Worm (Caenorhabditis elegans) whole organism, L3 larva: Measurements from ENCODE around the gene M03B6.3.

ENCODE experiments used
- R02D3.7 ChIP-seq: fragments of 150-350 bp; optimal IDR thresholded peaks from 2 replicates; lab custom pipeline; 2014; ENCODE audit warnings: missing biosample characterization, missing genetic modification characterization
- ZK546.5 ChIP-seq: sonication (generic microtip); optimal IDR thresholded peaks from 2 replicates; lab custom pipeline; 2017; ENCODE audit warnings: missing biosample characterization, missing genetic modification characterization
- ama-1 ChIP-seq: fragments of 150-350 bp; optimal IDR thresholded peaks from 2 replicates; lab custom pipeline; 2018
- ceh-82 ChIP-seq: fragments of 150-350 bp; optimal IDR thresholded peaks from 2 replicates; lab custom pipeline; 2014; ENCODE audit warnings: missing biosample characterization, missing genetic modification characterization
- daf-12 ChIP-seq: fragments of 150-350 bp; optimal IDR thresholded peaks from 2 replicates; lab custom pipeline; 2014; ENCODE audit warnings: missing biosample characterization, missing genetic modification reagents, missing genetic modification characterization
- egl-27 ChIP-seq: sonication (generic microtip); optimal IDR thresholded peaks from 4 replicates; lab custom pipeline; 2017; ENCODE audit warnings: missing biosample characterization, missing genetic modification reagents, missing genetic modification characterization
- egl-5 ChIP-seq: fragments of 150-350 bp; optimal IDR thresholded peaks from 2 replicates; lab custom pipeline; 2017; ENCODE audit warnings: missing biosample characterization, missing genetic modification reagents, missing genetic modification characterization, inconsistent platforms
- elt-2 ChIP-seq: sonication (generic microtip); optimal IDR thresholded peaks from 2 replicates; lab custom pipeline; 2016; ENCODE audit warnings: missing genetic modification reagents, mild to moderate bottlenecking, missing genetic modification characterization, missing compliant biosample characterization
- elt-3 ChIP-seq, 3 experiments: fragments of 150-350 bp in 1 of 3; sonication (generic microtip) in 2 of 3; optimal IDR thresholded peaks; 2 replicates in 2 of 3; 4 replicates in 1 of 3; lab custom pipeline; 2014 to 2017; ENCODE audit warnings: missing biosample characterization in 3 of 3, missing genetic modification characterization in 3 of 3
- eor-1 ChIP-seq, 2 experiments: fragments of 150-350 bp; optimal IDR thresholded peaks; 2 replicates each; lab custom pipeline; 2014 to 2018; ENCODE audit warnings: missing biosample characterization in 2 of 2, missing genetic modification characterization in 2 of 2
- fkh-10 ChIP-seq: sonication (generic microtip); optimal IDR thresholded peaks from 2 replicates; lab custom pipeline; 2017; ENCODE audit warnings: missing biosample characterization, missing genetic modification reagents, missing genetic modification characterization
- fkh-2 ChIP-seq: fragments of 150-350 bp; optimal IDR thresholded peaks from 2 replicates; lab custom pipeline; 2014; ENCODE audit warnings: missing biosample characterization, missing genetic modification reagents, missing genetic modification characterization
- fos-1 ChIP-seq: fragments of 150-350 bp; optimal IDR thresholded peaks from 2 replicates; lab custom pipeline; 2014; ENCODE audit warnings: missing biosample characterization, missing genetic modification characterization
- hmg-11 ChIP-seq: sonication (generic microtip); optimal IDR thresholded peaks from 2 replicates; lab custom pipeline; 2016; ENCODE audit warnings: missing genetic modification characterization, missing compliant biosample characterization
- jun-1 ChIP-seq: fragments of 150-350 bp; optimal IDR thresholded peaks from 2 replicates; lab custom pipeline; 2014; ENCODE audit warnings: missing biosample characterization, missing genetic modification reagents, missing genetic modification characterization
- lin-15B ChIP-seq: fragments of 150-350 bp; optimal IDR thresholded peaks from 2 replicates; lab custom pipeline; 2014; ENCODE audit warnings: missing biosample characterization, missing genetic modification characterization
- lin-39 ChIP-seq: fragments of 150-350 bp; optimal IDR thresholded peaks from 2 replicates; lab custom pipeline; 2018; ENCODE audit warnings: missing biosample characterization, missing genetic modification reagents, missing genetic modification characterization
- mdl-1 ChIP-seq: fragments of 150-350 bp; optimal IDR thresholded peaks from 2 replicates; lab custom pipeline; 2014; ENCODE audit warnings: missing biosample characterization, missing genetic modification characterization
- nfya-1 ChIP-seq: sonication (generic microtip); optimal IDR thresholded peaks from 2 replicates; lab custom pipeline; 2017; ENCODE audit warnings: missing genetic modification characterization, mild to moderate bottlenecking, missing compliant biosample characterization, antibody characterized with exemption, moderate library complexity; ENCODE audit not compliant: insufficient read depth
- nhr-23 ChIP-seq: fragments of 150-350 bp; optimal IDR thresholded peaks from 2 replicates; lab custom pipeline; 2014; ENCODE audit warnings: missing biosample characterization, missing genetic modification reagents, missing genetic modification characterization
- nhr-237 ChIP-seq: fragments of 150-350 bp; optimal IDR thresholded peaks from 2 replicates; lab custom pipeline; 2014; ENCODE audit warnings: missing biosample characterization, missing genetic modification characterization
- nhr-28 ChIP-seq: fragments of 150-350 bp; optimal IDR thresholded peaks from 2 replicates; lab custom pipeline; 2014; ENCODE audit warnings: missing biosample characterization, missing genetic modification characterization
- nhr-43 ChIP-seq: sonication (generic microtip); optimal IDR thresholded peaks from 2 replicates; lab custom pipeline; 2016; ENCODE audit warnings: mild to moderate bottlenecking, missing genetic modification characterization, missing compliant biosample characterization; ENCODE audit not compliant: poor library complexity, severe bottlenecking
- nhr-77 ChIP-seq: fragments of 150-350 bp; optimal IDR thresholded peaks from 2 replicates; lab custom pipeline; 2014; ENCODE audit warnings: missing biosample characterization, missing genetic modification characterization
- pha-4 ChIP-seq: fragments of 150-350 bp; optimal IDR thresholded peaks from 2 replicates; lab custom pipeline; 2014; ENCODE audit warnings: missing biosample characterization, missing genetic modification reagents, missing genetic modification characterization
- pqm-1 ChIP-seq: fragments of 150-350 bp; optimal IDR thresholded peaks from 2 replicates; lab custom pipeline; 2017; ENCODE audit warnings: missing biosample characterization, missing genetic modification characterization, inconsistent platforms
- snpc-4 ChIP-seq: fragments of 150-350 bp; optimal IDR thresholded peaks from 2 replicates; lab custom pipeline; 2014; ENCODE audit warnings: missing biosample characterization, missing genetic modification characterization
- ztf-4 ChIP-seq: fragments of 150-350 bp; optimal IDR thresholded peaks from 2 replicates; lab custom pipeline; 2014; ENCODE audit warnings: missing biosample characterization, missing genetic modification characterization

Gene M03B6.3

ce11 chrX:13838019-13838418 is 26.1 kb downstream of the M03B6.3 start:
- TF ChIP-seq nhr-237 (tag; lab: Kevin White, UChicago), result no peak

- TF ChIP-seq elt-2 (tag; lab: Kevin White, UChicago) (no peak), eor-1 (tag; optimal IDR thresholded peaks at IDR 0.05; lab: Kevin White, UChicago) (no peak), R02D3.7 (tag; lab: Kevin White, UChicago) (no peak), elt-3 (tag; optimal IDR thresholded peaks at IDR 0.05; lab: Kevin White, UChicago) (no peak), daf-12 (tag; lab: Kevin White, UChicago) (no peak), ztf-4 (tag; lab: Kevin White, UChicago) (no peak), fos-1 (tag; lab: Kevin White, UChicago) (no peak), egl-27 (tag; lab: Kevin White, UChicago) (no peak), nfya-1 (tag; lab: Kevin White, UChicago) (no peak), ama-1 (lab: Kevin White, UChicago) (no peak), mdl-1 (tag; lab: Kevin White, UChicago) (no peak), snpc-4 (no peak), lin-15B (tag; lab: Kevin White, UChicago) (no peak), nhr-23 (no peak), nhr-237 (tag; lab: Kevin White, UChicago) (no peak)
These were observed 30.0 kb downstream of the M03B6.3 start, which contains the start of gene F19D8.2 for ce11 chrX:13834127-13834526. Gene F19D8.2 (plus strand): TSS chrX:13834427.

- TF ChIP-seq ztf-4 (tag; lab: Kevin White, UChicago), result no peak
- no peak for TF ChIP-seq R02D3.7 (tag; lab: Kevin White, UChicago)
- no peak for TF ChIP-seq fkh-10
- TF ChIP-seq ceh-82 (tag; lab: Kevin White, UChicago), result no peak
- no peak for TF ChIP-seq ZK546.5 (tag; lab: Kevin White, UChicago)
- TF ChIP-seq hmg-11 (tag; lab: Kevin White, UChicago), result no peak
- TF ChIP-seq jun-1 (tag; lab: Kevin White, UChicago), result no peak
- no peak for TF ChIP-seq nhr-77 (tag; lab: Kevin White, UChicago)
- no peak for TF ChIP-seq nhr-237 (tag; lab: Kevin White, UChicago)
- no peak for TF ChIP-seq mdl-1 (tag; lab: Kevin White, UChicago)
- no peak for TF ChIP-seq pqm-1
These were observed 30.6 kb downstream of the M03B6.3 start for ce11 chrX:13833448-13833847.

DNA sequence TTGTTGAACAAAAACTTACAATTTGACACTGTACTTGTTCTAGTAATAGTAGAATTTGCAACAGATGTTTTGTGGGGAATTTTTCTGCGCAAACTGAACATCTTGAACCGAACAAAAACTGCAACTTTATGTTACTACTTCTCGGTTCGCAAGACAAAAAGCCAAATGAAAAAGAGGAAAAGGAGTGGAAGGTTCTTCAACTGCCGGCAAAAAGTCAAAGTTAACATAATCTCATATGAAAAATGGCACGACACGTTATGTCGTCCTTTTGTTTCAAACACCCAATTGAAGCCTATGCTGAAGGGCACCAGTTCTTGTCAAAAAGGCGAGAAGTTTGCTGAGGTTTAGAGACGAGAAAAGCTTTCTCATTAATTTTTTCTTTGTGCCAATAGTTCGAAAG is 40.6 kb downstream of the M03B6.3 start, which contains the start of gene twk-23:
Gene twk-23, minus strand, starts transcription at position 101 of the 400 bp plus-strand sequence.
- TF ChIP-seq ama-1 (lab: Kevin White, UChicago), result no peak
- TF ChIP-seq fkh-2 (tag; lab: Kevin White, UChicago), result no peak

DNA sequence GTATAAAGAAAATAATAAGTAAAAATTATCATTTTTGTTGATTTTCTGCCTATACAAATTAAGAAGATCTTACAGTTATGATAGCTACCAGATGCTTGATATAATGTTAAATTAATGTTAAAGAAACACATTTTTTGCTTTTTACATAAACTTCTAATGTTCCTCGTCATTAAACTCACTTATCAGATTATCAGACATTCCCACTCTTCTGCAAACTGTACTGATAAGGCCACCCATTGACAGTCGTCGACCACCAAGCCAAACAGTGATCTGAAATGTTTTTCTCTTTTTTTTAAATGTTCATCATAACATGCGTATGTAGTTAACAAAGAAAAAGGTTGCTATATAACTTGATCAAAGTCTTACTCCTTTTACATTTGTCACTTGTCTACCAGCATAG is 45.3 kb downstream of the M03B6.3 start:
- no peak for TF ChIP-seq egl-27 (tag; lab: Kevin White, UChicago)
- TF ChIP-seq nhr-28 (tag; lab: Kevin White, UChicago), result no peak
- peak; percentile 26 for TF ChIP-seq pqm-1
- no peak for TF ChIP-seq fkh-2 (tag; lab: Kevin White, UChicago)

DNA sequence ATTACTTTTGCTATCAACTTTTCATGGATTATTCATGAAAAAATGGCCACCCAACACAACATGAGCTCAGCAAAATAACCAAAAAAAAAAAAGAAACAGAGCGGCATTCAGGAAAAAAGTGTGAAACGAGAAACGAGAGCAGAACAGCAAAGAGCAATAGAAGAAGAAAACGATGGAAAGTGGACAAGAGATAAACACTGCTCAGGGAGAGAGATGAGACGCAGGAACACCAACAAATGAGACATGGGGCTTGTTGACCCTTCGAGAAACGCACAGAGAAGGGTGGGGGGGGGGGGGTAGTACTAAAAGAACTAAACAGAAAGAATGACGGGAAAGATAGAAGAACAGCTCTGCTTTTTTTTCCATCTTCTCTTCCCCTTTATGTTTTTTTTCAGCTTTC is 52.2 kb downstream of the M03B6.3 start:
- no peak for TF ChIP-seq snpc-4
- peak; percentile 57 for TF ChIP-seq pha-4
- TF ChIP-seq egl-5 (tag; lab: Kevin White, UChicago), result peak; percentile 44
- peak; percentile 35 for TF ChIP-seq hmg-11 (tag; lab: Kevin White, UChicago)
- no peak for TF ChIP-seq nhr-43
- no peak for TF ChIP-seq daf-12 (tag; lab: Kevin White, UChicago)
- peak; percentile 44 for TF ChIP-seq nfya-1 (tag; lab: Kevin White, UChicago)
- peak; percentile 1 for TF ChIP-seq lin-39 (tag; lab: Kevin White, UChicago)
